Worm (Caenorhabditis elegans): ENCODE measurements around the gene unc-3.

DNA sequence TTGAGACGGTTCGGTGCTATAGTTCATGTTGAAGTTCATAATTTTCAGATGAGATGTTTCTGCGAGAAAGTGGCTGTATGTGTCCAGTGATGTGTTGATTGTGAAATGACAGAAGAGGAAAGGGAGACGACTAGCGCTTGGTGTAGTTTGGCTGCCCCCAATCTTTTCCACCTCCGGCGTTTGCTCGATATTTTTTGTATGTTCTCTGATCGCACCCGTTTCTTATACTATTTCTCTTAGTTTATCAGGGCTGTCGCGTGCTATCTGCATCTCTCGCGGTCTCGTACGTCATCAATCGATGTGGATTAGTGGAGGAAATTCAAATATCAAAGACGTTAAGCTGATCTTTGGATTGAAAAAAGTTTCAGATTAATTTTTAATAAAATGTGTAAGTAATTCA is 37.4 kb downstream of the unc-3 start, which contains the start of gene atf-4:
- TF ChIP-seq hnd-1 (tag; optimal IDR thresholded peaks at IDR 0.05): no peak
- no peak for TF ChIP-seq flt-1 (GFP tag; IDR thresholded peaks at IDR 0.05)
- no peak for TF ChIP-seq ama-1 (optimal IDR thresholded peaks at IDR 0.05)
- TF ChIP-seq tbx-37 (GFP tag; conservative IDR thresholded peaks at IDR 0.05): no peak
- no peak for TF ChIP-seq sea-1 (GFP tag; conservative IDR thresholded peaks at IDR 0.05)
- TF ChIP-seq hmbx-1 (tag; optimal IDR thresholded peaks at IDR 0.05): no peak
- no peak for TF ChIP-seq tbx-11 (GFP tag; IDR thresholded peaks at IDR 0.05)
- no peak for TF ChIP-seq aly-1 (tag; optimal IDR thresholded peaks at IDR 0.05)
- no peak for TF ChIP-seq ceh-13 (GFP tag; optimal IDR thresholded peaks at IDR 0.05)
- no peak for TF ChIP-seq B0310.2 (tag; optimal IDR thresholded peaks at IDR 0.05)
- no peak for TF ChIP-seq hmg-4 (GFP tag; optimal IDR thresholded peaks at IDR 0.05)
- no peak for TF ChIP-seq tra-4 (tag; optimal IDR thresholded peaks at IDR 0.05)
- TF ChIP-seq F13C5.2 (tag; optimal IDR thresholded peaks at IDR 0.05): no peak
- TF ChIP-seq scrt-1 (GFP tag; IDR thresholded peaks at IDR 0.05): no peak

Measured in whole organism, early embryonic.